Fruit fly (Drosophila melanogaster): ENCODE data around the gene CG17294.

The CG17294 gene

DNA sequence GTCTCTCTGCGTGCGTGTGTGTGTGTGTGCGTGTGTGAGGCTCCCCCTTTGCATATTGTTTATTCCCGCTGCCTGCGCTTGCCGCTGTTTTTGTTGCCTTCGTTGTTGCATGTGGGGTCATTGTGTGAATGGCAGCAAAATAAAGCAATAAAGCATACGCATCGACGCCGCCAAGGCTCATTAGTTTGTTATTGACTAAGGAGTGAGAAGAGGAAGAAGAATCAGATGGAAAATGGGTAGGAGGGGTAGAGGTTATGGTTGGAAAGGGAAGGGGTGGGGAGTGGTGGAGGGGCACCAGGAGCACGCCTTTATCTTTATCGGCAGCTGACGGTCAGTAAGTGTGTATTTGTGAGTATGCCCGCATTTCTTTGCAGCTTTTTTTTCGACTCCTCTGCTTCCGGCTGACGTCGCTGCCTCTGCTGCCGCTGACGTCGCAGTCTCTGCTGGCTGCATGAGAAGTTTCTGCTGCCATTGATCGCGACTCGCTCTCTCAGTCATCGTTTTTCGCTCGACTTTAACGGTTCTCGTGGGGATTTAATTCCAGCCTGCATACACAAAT, 42.6 kb downstream of the CG17294 start:
- no peak for TF ChIP-seq CG8478 (optimal IDR thresholded peaks at IDR 0.05)
- no peak for TF ChIP-seq grn (GFP tag; optimal IDR thresholded peaks at IDR 0.05)
- TF ChIP-seq MTF-1 (GFP tag; optimal IDR thresholded peaks at IDR 0.05; ENCODE audit: borderline replicate concordance) = no peak
- no peak for TF ChIP-seq nmo (GFP tag; optimal IDR thresholded peaks at IDR 0.05)
- TF ChIP-seq trem (tag; optimal IDR thresholded peaks at IDR 0.05) = no peak
- no peak for TF ChIP-seq CG4282 (GFP tag; optimal IDR thresholded peaks at IDR 0.05)
- TF ChIP-seq wdn (GFP tag; IDR thresholded peaks at IDR 0.05) = no peak
- no peak for TF ChIP-seq CG7556 (GFP tag; optimal IDR thresholded peaks at IDR 0.05)
- no peak for TF ChIP-seq inv (GFP tag; IDR thresholded peaks at IDR 0.05; ENCODE audit: partially characterized antibody)
- TF ChIP-seq CG10321 (GFP tag; IDR thresholded peaks at IDR 0.05) = no peak
- no peak for TF ChIP-seq ac (GFP tag; optimal IDR thresholded peaks at IDR 0.05)
- no peak for TF ChIP-seq Trl (optimal IDR thresholded peaks at IDR 0.05)
- TF ChIP-seq Trl (GFP tag; optimal IDR thresholded peaks at IDR 0.05) = no peak
- no peak for TF ChIP-seq pb (GFP tag; optimal IDR thresholded peaks at IDR 0.05)
- no peak for TF ChIP-seq sob (GFP tag; IDR thresholded peaks at IDR 0.05)
- no peak for TF ChIP-seq CG4707 (GFP tag; optimal IDR thresholded peaks at IDR 0.05)
- TF ChIP-seq Dref (GFP tag; IDR thresholded peaks at IDR 0.05) = no peak
- no peak for TF ChIP-seq D (optimal IDR thresholded peaks at IDR 0.05)
- TF ChIP-seq D (GFP tag; optimal IDR thresholded peaks at IDR 0.05) = no peak
- no peak for TF ChIP-seq fru (optimal IDR thresholded peaks at IDR 0.05)
- TF ChIP-seq Ravus (GFP tag; IDR thresholded peaks at IDR 0.05) = no peak
- no peak for TF ChIP-seq Nf-YC (tag; optimal IDR thresholded peaks at IDR 0.05)
- no peak for TF ChIP-seq Hey (tag; optimal IDR thresholded peaks at IDR 0.05)
- TF ChIP-seq CG14667 (GFP tag; IDR thresholded peaks at IDR 0.05) = no peak
- no peak for TF ChIP-seq D19A (tag; optimal IDR thresholded peaks at IDR 0.05)
- TF ChIP-seq salm (tag; optimal IDR thresholded peaks at IDR 0.05) = no peak
- peak; percentile 84 for TF ChIP-seq gcm (GFP tag; optimal IDR thresholded peaks at IDR 0.05)
- TF ChIP-seq abd-A (tag; optimal IDR thresholded peaks at IDR 0.05) = peak; percentile 1
- no peak for TF ChIP-seq lilli (GFP tag; optimal IDR thresholded peaks at IDR 0.05)
- TF ChIP-seq chinmo (GFP tag; IDR thresholded peaks at IDR 0.05; ENCODE audit: partially characterized antibody) = 0 out of 4 replicates have a peak, but pooled peaks have one; percentile 47
- no peak for TF ChIP-seq PHDP (tag; optimal IDR thresholded peaks at IDR 0.05)
- no peak for TF ChIP-seq CG1832 (GFP tag; optimal IDR thresholded peaks at IDR 0.05)
- TF ChIP-seq pros (GFP tag; optimal IDR thresholded peaks at IDR 0.05) = peak; percentile 77
- no peak for TF ChIP-seq lola (GFP tag; optimal IDR thresholded peaks at IDR 0.05)
- no peak for TF ChIP-seq ham (GFP tag; IDR thresholded peaks at IDR 0.05)
- no peak for TF ChIP-seq bcd (GFP tag; optimal IDR thresholded peaks at IDR 0.05)
- peak; percentile 68 for TF ChIP-seq nom (GFP tag; optimal IDR thresholded peaks at IDR 0.05)
- no peak for TF ChIP-seq Fer1 (GFP tag; optimal IDR thresholded peaks at IDR 0.05)
- TF ChIP-seq CG15601 (tag; optimal IDR thresholded peaks at IDR 0.05) = no peak
- TF ChIP-seq Med (GFP tag) = peak; percentile 1
- no peak for TF ChIP-seq CG11456 (GFP tag; IDR thresholded peaks at IDR 0.05)
- TF ChIP-seq CG15479 (GFP tag; optimal IDR thresholded peaks at IDR 0.05) = no peak
- TF ChIP-seq CG4328 (GFP tag; optimal IDR thresholded peaks at IDR 0.05) = no peak
- peak; percentile 51 for TF ChIP-seq kni (GFP tag; optimal IDR thresholded peaks at IDR 0.05)
- no peak for TF ChIP-seq CG2889 (GFP tag; IDR thresholded peaks at IDR 0.05)
- no peak for TF ChIP-seq vfl (GFP tag; optimal IDR thresholded peaks at IDR 0.05)
- no peak for TF ChIP-seq HmgD (GFP tag; optimal IDR thresholded peaks at IDR 0.05)
- TF ChIP-seq Adf1 (GFP tag; IDR thresholded peaks at IDR 0.05) = peak; percentile 87
- no peak for TF ChIP-seq sima (GFP tag; optimal IDR thresholded peaks at IDR 0.05)
- no peak for TF ChIP-seq chif (GFP tag; optimal IDR thresholded peaks at IDR 0.05)
- no peak for TF ChIP-seq CG5245 (GFP tag; optimal IDR thresholded peaks at IDR 0.05)
- TF ChIP-seq org-1 (GFP tag; optimal IDR thresholded peaks at IDR 0.05) = no peak
